Worm (Caenorhabditis elegans) whole organism, L3 larva: Measurements from ENCODE around the gene wee-1.3.

Experiments used
- ceh-82 ChIP-seq: fragments of 150-350 bp; optimal IDR thresholded peaks from 2 replicates; lab custom pipeline; 2014; ENCODE audit warnings: missing biosample characterization, missing genetic modification characterization
- eor-1 ChIP-seq, 2 experiments: fragments of 150-350 bp; optimal IDR thresholded peaks; 2 replicates each; lab custom pipeline; 2014 to 2018; ENCODE audit warnings: missing biosample characterization in 2 of 2, missing genetic modification characterization in 2 of 2
- jun-1 ChIP-seq: fragments of 150-350 bp; optimal IDR thresholded peaks from 2 replicates; lab custom pipeline; 2014; ENCODE audit warnings: missing biosample characterization, missing genetic modification reagents, missing genetic modification characterization
- lin-39 ChIP-seq: fragments of 150-350 bp; optimal IDR thresholded peaks from 2 replicates; lab custom pipeline; 2018; ENCODE audit warnings: missing biosample characterization, missing genetic modification reagents, missing genetic modification characterization
- nhr-237 ChIP-seq: fragments of 150-350 bp; optimal IDR thresholded peaks from 2 replicates; lab custom pipeline; 2014; ENCODE audit warnings: missing biosample characterization, missing genetic modification characterization
- nhr-25 ChIP-seq: sonication (generic microtip); optimal IDR thresholded peaks from 2 replicates; lab custom pipeline; 2017; ENCODE audit warnings: missing biosample characterization, missing genetic modification characterization
- pqm-1 ChIP-seq: fragments of 150-350 bp; optimal IDR thresholded peaks from 2 replicates; lab custom pipeline; 2017; ENCODE audit warnings: missing biosample characterization, missing genetic modification characterization, inconsistent platforms
- tbx-2 ChIP-seq: sonication (generic microtip); optimal IDR thresholded peaks from 2 replicates; lab custom pipeline; 2016; ENCODE audit warnings: mild to moderate bottlenecking, missing genetic modification characterization, missing compliant biosample characterization
- unc-62 ChIP-seq: fragments of 150-350 bp; sonication (generic microtip); optimal IDR thresholded peaks from 4 replicates; lab custom pipeline; 2014; ENCODE audit warnings: missing biosample characterization, missing genetic modification reagents, missing genetic modification characterization

DNA sequence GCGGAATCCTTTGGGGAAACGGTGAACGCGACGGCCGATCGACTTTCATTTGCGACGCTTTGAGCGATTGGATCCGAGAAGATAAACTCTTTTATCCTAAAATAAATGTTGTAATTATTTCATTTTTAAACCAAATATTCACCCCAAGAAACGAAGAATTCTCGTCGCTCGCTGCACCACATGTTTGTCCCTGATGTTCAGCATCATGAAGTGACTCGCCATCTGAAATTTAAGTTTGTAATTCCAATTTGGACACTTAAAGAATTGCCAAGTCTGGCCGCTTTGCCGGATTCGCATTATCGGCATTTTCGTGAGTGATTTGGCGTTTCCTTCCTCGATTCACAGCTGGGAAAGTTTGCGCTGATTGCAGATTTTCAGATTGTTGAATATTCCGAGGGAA, 1.6 kb upstream of the wee-1.3 start, which contains the start of gene Y53C12A.6:
- TF ChIP-seq lin-39 (tag; lab: Kevin White, UChicago) = no peak
- TF ChIP-seq jun-1 = no peak
- no peak for TF ChIP-seq ceh-82
- no peak for TF ChIP-seq nhr-25 (tag; lab: Kevin White, UChicago)
- no peak for TF ChIP-seq pqm-1 (tag; lab: Kevin White, UChicago)
- no peak for TF ChIP-seq eor-1 (tag; optimal IDR thresholded peaks at IDR 0.05; lab: Kevin White, UChicago)
- no peak for TF ChIP-seq unc-62 (GFP tag; lab: Kevin White, UChicago)
- TF ChIP-seq nhr-237 (tag; lab: Kevin White, UChicago) = no peak
- TF ChIP-seq tbx-2 = no peak
